Worm (Caenorhabditis elegans) whole organism, mixed stage, embryonic: ENCODE results near the gene C39E9.7.

Source experiments
- blmp-1 ChIP-seq: fragments of 150-350 bp; optimal IDR thresholded peaks from 2 replicates; lab custom pipeline; 2014; ENCODE audit warnings: missing biosample characterization, missing genetic modification characterization
- ces-1 ChIP-seq: fragments of 150-350 bp; optimal IDR thresholded peaks from 2 replicates; lab custom pipeline; 2014; ENCODE audit warnings: missing biosample characterization, missing genetic modification reagents, missing genetic modification characterization
- elt-3 ChIP-seq: fragments of 150-350 bp; optimal IDR thresholded peaks from 2 replicates; lab custom pipeline; 2014; ENCODE audit warnings: missing biosample characterization, missing genetic modification characterization
- flh-1 ChIP-seq: fragments of 200-800 bp; sonication (Bioruptor generic); optimal IDR thresholded peaks from 2 replicates; lab custom pipeline; 2018; ENCODE audit warnings: mild to moderate bottlenecking, missing genetic modification characterization, moderate library complexity, missing compliant biosample characterization
- lin-13 ChIP-seq: fragments of 150-350 bp; optimal IDR thresholded peaks from 2 replicates; lab custom pipeline; 2014; ENCODE audit warnings: missing biosample characterization, missing genetic modification characterization
- nhr-12 ChIP-seq: fragments of 150-350 bp; optimal IDR thresholded peaks from 2 replicates; lab custom pipeline; 2014; ENCODE audit warnings: missing biosample characterization, missing genetic modification characterization
- nhr-2 ChIP-seq: fragments of 150-350 bp; optimal IDR thresholded peaks from 2 replicates; lab custom pipeline; 2014; ENCODE audit warnings: missing biosample characterization, missing genetic modification characterization
- nhr-237 ChIP-seq: fragments of 150-350 bp; optimal IDR thresholded peaks from 2 replicates; lab custom pipeline; 2014; ENCODE audit warnings: missing biosample characterization, missing genetic modification characterization
- nhr-76 ChIP-seq: sonication (generic microtip); optimal IDR thresholded peaks from 2 replicates; lab custom pipeline; 2017; ENCODE audit warnings: missing biosample characterization, missing genetic modification characterization
- pha-4 ChIP-seq: fragments of 150-350 bp; optimal IDR thresholded peaks from 2 replicates; lab custom pipeline; 2018; ENCODE audit warnings: missing biosample characterization, missing genetic modification reagents, missing genetic modification characterization
- snpc-4 ChIP-seq: fragments of 150-350 bp; optimal IDR thresholded peaks from 2 replicates; lab custom pipeline; 2014; ENCODE audit warnings: missing biosample characterization, missing genetic modification characterization
- tbx-8 ChIP-seq: fragments of 200-800 bp; sonication (Bioruptor generic); optimal IDR thresholded peaks from 2 replicates; lab custom pipeline; 2018; ENCODE audit warnings: mild to moderate bottlenecking, missing genetic modification characterization, moderate library complexity, missing compliant biosample characterization
- unc-62 ChIP-seq: fragments of 150-350 bp; optimal IDR thresholded peaks from 2 replicates; lab custom pipeline; 2014; ENCODE audit warnings: missing biosample characterization, missing genetic modification reagents, missing genetic modification characterization

- TF ChIP-seq nhr-2 (no peak), unc-62 (no peak), elt-3 (tag; lab: Kevin White, UChicago) (no peak), nhr-76 (tag; lab: Kevin White, UChicago) (no peak), snpc-4 (tag; lab: Kevin White, UChicago) (no peak), lin-13 (no peak), blmp-1 (tag; lab: Kevin White, UChicago) (no peak), ces-1 (GFP tag; lab: Kevin White, UChicago) (no peak), tbx-8 (no peak), nhr-237 (no peak), pha-4 (tag; lab: Kevin White, UChicago) (no peak), nhr-12 (tag; lab: Kevin White, UChicago) (no peak), flh-1 (no peak)
Observed at ce11 chrIV:13068451-13068850, 8.1 kb downstream of the C39E9.7 start, which contains the start of gene scl-6.
